Worm (Caenorhabditis elegans): ENCODE measurements around the gene atf-4.

The atf-4 gene

ce11 chrX:14824490-14825050 lies 14.0 kb upstream of the atf-4 start, which contains the start of gene mbk-1:
mbk-1 (minus strand) TSS chrX:14824540.
- TF ChIP-seq klf-2 (GFP tag; conservative IDR thresholded peaks at IDR 0.05) (no peak), cog-1 (tag; optimal IDR thresholded peaks at IDR 0.05) (peak; percentile 65)

ce11 chrX:14819495-14819894 lies 8.9 kb upstream of the atf-4 start:
- no peak for TF ChIP-seq tab-1 (GFP tag; IDR thresholded peaks at IDR 0.05)

- TF ChIP-seq flt-1 (GFP tag; IDR thresholded peaks at IDR 0.05) (peak; percentile 82; the same call in 1 of the 2 replicates), T22C8.4 (GFP tag; IDR thresholded peaks at IDR 0.05) (peak; percentile 27), cog-1 (tag; optimal IDR thresholded peaks at IDR 0.05) (peak; percentile 93), tab-1 (GFP tag; IDR thresholded peaks at IDR 0.05) (0 out of 2 replicates have a peak, but pooled peaks have one; percentile 64), ztf-23 (GFP tag; IDR thresholded peaks at IDR 0.05) (peak; percentile 60; the same call in 1 of the 2 replicates), klf-2 (GFP tag; conservative IDR thresholded peaks at IDR 0.05) (no peak)
Observed at ce11 chrX:14818464-14819259, 8.1 kb upstream of the atf-4 start, which contains the start of gene epn-1. epn-1 (minus strand) TSS chrX:14818514.

- TF ChIP-seq med-1 (GFP tag; optimal IDR thresholded peaks at IDR 0.05; ENCODE audit: insufficient read depth) = no peak
- no peak for TF ChIP-seq ztf-23 (GFP tag; IDR thresholded peaks at IDR 0.05)
- TF ChIP-seq tab-1 (GFP tag; IDR thresholded peaks at IDR 0.05) = no peak
- TF ChIP-seq T22C8.4 (GFP tag; IDR thresholded peaks at IDR 0.05) = no peak
- no peak for TF ChIP-seq ref-1 (GFP tag; conservative IDR thresholded peaks at IDR 0.05)
Observed at ce11 chrX:14816717-14817116, 6.1 kb upstream of the atf-4 start.

DNA sequence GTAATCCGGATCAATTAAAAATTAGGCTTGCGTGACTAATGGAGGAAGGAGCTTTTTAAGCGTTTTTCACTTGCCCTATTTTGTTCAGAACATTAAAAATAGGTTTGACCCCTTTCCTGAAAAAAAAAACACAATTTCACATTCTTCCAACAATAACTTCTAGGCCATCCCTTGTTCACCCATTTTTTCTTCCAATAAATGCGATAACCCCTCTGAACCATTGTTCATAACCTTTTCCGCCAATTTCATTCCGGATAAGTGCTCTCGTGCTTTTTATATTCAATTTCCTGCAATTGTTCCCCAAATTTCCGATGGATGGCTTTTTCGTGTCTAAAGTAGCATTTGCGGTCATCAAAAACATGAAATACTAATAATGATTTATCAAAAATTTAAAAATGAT lies 4.8 kb upstream of the atf-4 start:
- TF ChIP-seq med-1 (GFP tag; optimal IDR thresholded peaks at IDR 0.05; ENCODE audit: insufficient read depth) (no peak), cog-1 (tag; optimal IDR thresholded peaks at IDR 0.05) (no peak)

ce11 chrX:14813398-14813797 lies 2.8 kb upstream of the atf-4 start:
- TF ChIP-seq flt-1 (GFP tag; IDR thresholded peaks at IDR 0.05) = no peak
- no peak for TF ChIP-seq med-1 (GFP tag; optimal IDR thresholded peaks at IDR 0.05; ENCODE audit: insufficient read depth)
- no peak for TF ChIP-seq tab-1 (GFP tag; IDR thresholded peaks at IDR 0.05)
- 0 out of 2 replicates have a peak, but pooled peaks have one; percentile 51 for TF ChIP-seq ztf-23 (GFP tag; IDR thresholded peaks at IDR 0.05)
- TF ChIP-seq ztf-29 (GFP tag; IDR thresholded peaks at IDR 0.05) = no peak
- TF ChIP-seq cog-1 (tag; optimal IDR thresholded peaks at IDR 0.05) = peak; percentile 65

DNA sequence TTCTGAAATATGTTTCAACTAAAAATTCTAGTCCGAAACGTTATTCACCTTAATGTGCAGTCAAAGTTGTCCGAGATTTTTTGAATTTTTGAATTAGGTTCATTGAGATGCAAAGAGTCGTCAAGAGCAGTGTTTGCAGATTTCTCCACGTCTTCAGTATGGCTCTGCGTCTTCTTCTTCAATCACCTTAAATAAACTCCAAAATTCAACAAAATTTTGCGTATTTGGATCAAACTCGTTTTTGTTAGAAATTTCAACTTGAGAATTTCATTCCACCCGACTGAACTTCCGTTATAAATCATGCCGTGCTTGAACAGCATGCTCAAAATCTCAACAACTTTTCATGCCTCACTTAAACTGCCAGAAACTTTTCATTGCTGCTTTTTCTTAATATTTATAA lies 1.5 kb upstream of the atf-4 start, which contains the start of gene T04C10.3:
T04C10.3 (plus strand) TSS at position 301 of the 400 bp plus-strand sequence.
- TF ChIP-seq ztf-23 (GFP tag; IDR thresholded peaks at IDR 0.05) (no peak), med-1 (GFP tag; optimal IDR thresholded peaks at IDR 0.05; ENCODE audit: insufficient read depth) (no peak), cog-1 (tag; optimal IDR thresholded peaks at IDR 0.05) (no peak), T22C8.4 (GFP tag; IDR thresholded peaks at IDR 0.05) (no peak), flt-1 (GFP tag; IDR thresholded peaks at IDR 0.05) (no peak), klf-2 (GFP tag; conservative IDR thresholded peaks at IDR 0.05) (no peak), ref-1 (GFP tag; conservative IDR thresholded peaks at IDR 0.05) (no peak), ztf-29 (GFP tag; IDR thresholded peaks at IDR 0.05) (no peak)

ce11 chrX:14809905-14810304 lies 705 bp downstream of the atf-4 start:
- TF ChIP-seq tab-1 (GFP tag; IDR thresholded peaks at IDR 0.05) (no peak), T22C8.4 (GFP tag; IDR thresholded peaks at IDR 0.05) (no peak), ref-1 (GFP tag; conservative IDR thresholded peaks at IDR 0.05) (no peak), ztf-23 (GFP tag; IDR thresholded peaks at IDR 0.05) (no peak), flt-1 (GFP tag; IDR thresholded peaks at IDR 0.05) (no peak), med-1 (GFP tag; optimal IDR thresholded peaks at IDR 0.05; ENCODE audit: insufficient read depth) (no peak)

DNA sequence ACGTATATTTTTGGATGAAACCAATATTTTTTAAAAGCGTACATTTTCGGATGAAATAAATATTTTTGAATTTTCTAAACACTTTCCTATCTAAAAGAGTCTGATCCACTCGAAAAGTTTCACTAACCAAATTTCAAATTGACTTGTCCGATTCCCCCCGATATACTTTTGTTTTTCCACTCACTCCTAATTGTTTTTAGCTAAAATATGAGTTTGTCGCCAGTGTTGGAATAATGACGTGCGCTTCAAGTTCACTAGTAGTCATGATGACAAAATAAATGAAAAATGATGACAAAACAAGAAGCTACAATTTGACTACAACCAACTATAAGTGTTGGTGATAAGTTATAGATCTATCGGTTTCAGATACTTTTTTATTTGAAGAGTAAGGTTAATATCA lies 1.8 kb downstream of the atf-4 start:
- TF ChIP-seq T22C8.4 (GFP tag; IDR thresholded peaks at IDR 0.05) (no peak), ref-1 (GFP tag; conservative IDR thresholded peaks at IDR 0.05) (no peak), tab-1 (GFP tag; IDR thresholded peaks at IDR 0.05) (no peak), flt-1 (GFP tag; IDR thresholded peaks at IDR 0.05) (no peak), klf-2 (GFP tag; conservative IDR thresholded peaks at IDR 0.05) (no peak), ztf-23 (GFP tag; IDR thresholded peaks at IDR 0.05) (no peak), ztf-29 (GFP tag; IDR thresholded peaks at IDR 0.05) (no peak), cog-1 (tag; optimal IDR thresholded peaks at IDR 0.05) (no peak), med-1 (GFP tag; optimal IDR thresholded peaks at IDR 0.05; ENCODE audit: insufficient read depth) (no peak)

DNA sequence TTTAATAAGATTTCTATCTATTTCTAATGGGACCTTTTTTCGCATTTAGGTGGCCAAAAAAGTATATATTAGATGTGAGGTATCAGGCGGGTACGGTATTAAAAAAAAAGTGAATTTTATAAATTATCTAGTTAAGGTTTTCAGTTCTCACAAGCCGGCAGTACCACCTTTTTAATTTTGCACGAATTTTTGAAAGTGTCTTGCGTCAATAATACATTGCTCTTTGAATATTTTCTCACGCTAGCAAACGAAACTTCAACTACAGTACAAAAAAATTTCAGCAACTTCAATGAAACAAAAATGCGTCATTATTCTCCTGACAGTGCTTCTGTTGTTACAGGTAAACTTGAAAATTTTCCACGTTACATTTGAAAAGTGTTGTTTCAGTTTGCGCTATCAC lies 3.7 kb downstream of the atf-4 start, which contains the start of gene F42D1.4:
F42D1.4 (plus strand) TSS at position 301 of the 400 bp plus-strand sequence.
- TF ChIP-seq med-1 (GFP tag; optimal IDR thresholded peaks at IDR 0.05; ENCODE audit: insufficient read depth) (no peak), ztf-23 (GFP tag; IDR thresholded peaks at IDR 0.05) (no peak), flt-1 (GFP tag; IDR thresholded peaks at IDR 0.05) (no peak), ztf-29 (GFP tag; IDR thresholded peaks at IDR 0.05) (no peak), ref-1 (GFP tag; conservative IDR thresholded peaks at IDR 0.05) (no peak), cog-1 (tag; optimal IDR thresholded peaks at IDR 0.05) (no peak), T22C8.4 (GFP tag; IDR thresholded peaks at IDR 0.05) (no peak), klf-2 (GFP tag; conservative IDR thresholded peaks at IDR 0.05) (no peak), tab-1 (GFP tag; IDR thresholded peaks at IDR 0.05) (no peak)

Data from whole organism, midembryonic.